Worm (Caenorhabditis elegans): ENCODE data around the gene F54B11.11.

Gene F54B11.11

ce11 chrX:13578483-13578882 lies at the start of gene F54B11.11:
Gene F54B11.11 (plus strand): TSS chrX:13578783.
- no peak for TF ChIP-seq unc-62 (GFP tag; optimal IDR thresholded peaks at IDR 0.05)

- no peak for TF ChIP-seq unc-62 (GFP tag; optimal IDR thresholded peaks at IDR 0.05)
Observed at ce11 chrX:13530015-13530778, 48.4 kb upstream of the F54B11.11 start.

- no peak for TF ChIP-seq unc-62 (GFP tag; optimal IDR thresholded peaks at IDR 0.05)
Observed at ce11 chrX:13532424-13533309, 45.9 kb upstream of the F54B11.11 start, which contains the start of gene acr-12. Gene acr-12 (plus strand): TSS chrX:13532853.

- TF ChIP-seq unc-62 (GFP tag; optimal IDR thresholded peaks at IDR 0.05) = no peak
Observed at ce11 chrX:13536759-13537158, 41.8 kb upstream of the F54B11.11 start, which contains the start of gene R01E6.5. Gene R01E6.5 (plus strand): TSS chrX:13537059.

- TF ChIP-seq unc-62 (GFP tag; optimal IDR thresholded peaks at IDR 0.05) = no peak
Observed at ce11 chrX:13539701-13540100, 38.9 kb upstream of the F54B11.11 start.

ce11 chrX:13541335-13541734 lies 37.2 kb upstream of the F54B11.11 start:
- no peak for TF ChIP-seq unc-62 (GFP tag; optimal IDR thresholded peaks at IDR 0.05)

ce11 chrX:13542236-13542635 lies 36.3 kb upstream of the F54B11.11 start, which contains the start of gene cah-4:
Gene cah-4 (plus strand): TSS chrX:13542574.
- TF ChIP-seq unc-62 (GFP tag; optimal IDR thresholded peaks at IDR 0.05) = no peak

ce11 chrX:13542757-13543156 lies 35.8 kb upstream of the F54B11.11 start:
- no peak for TF ChIP-seq unc-62 (GFP tag; optimal IDR thresholded peaks at IDR 0.05)

- no peak for TF ChIP-seq unc-62 (GFP tag; optimal IDR thresholded peaks at IDR 0.05)
Observed at ce11 chrX:13543350-13543749, 35.2 kb upstream of the F54B11.11 start.

- TF ChIP-seq unc-62 (GFP tag; optimal IDR thresholded peaks at IDR 0.05) = no peak
Observed at ce11 chrX:13544544-13545021, 34.0 kb upstream of the F54B11.11 start.

ce11 chrX:13550890-13551289 lies 27.7 kb upstream of the F54B11.11 start, which contains the start of gene odr-1:
Gene odr-1 (minus strand): TSS chrX:13550990.
- no peak for TF ChIP-seq unc-62 (GFP tag; optimal IDR thresholded peaks at IDR 0.05)

- no peak for TF ChIP-seq unc-62 (GFP tag; optimal IDR thresholded peaks at IDR 0.05)
Observed at ce11 chrX:13555098-13555497, 23.5 kb upstream of the F54B11.11 start.

ce11 chrX:13556066-13556465 lies 22.5 kb upstream of the F54B11.11 start, which contains the start of gene glb-20:
Gene glb-20 (minus strand): TSS chrX:13556166.
- TF ChIP-seq unc-62 (GFP tag; optimal IDR thresholded peaks at IDR 0.05) = no peak

ce11 chrX:13558667-13559066 lies 19.9 kb upstream of the F54B11.11 start:
- TF ChIP-seq unc-62 (GFP tag; optimal IDR thresholded peaks at IDR 0.05) = no peak

- no peak for TF ChIP-seq unc-62 (GFP tag; optimal IDR thresholded peaks at IDR 0.05)
Observed at ce11 chrX:13561954-13562353, 16.6 kb upstream of the F54B11.11 start.

ce11 chrX:13566436-13566835 lies 12.1 kb upstream of the F54B11.11 start, which contains the start of gene R01E6.2:
Gene R01E6.2 (minus strand): TSS chrX:13566536.
- TF ChIP-seq unc-62 (GFP tag; optimal IDR thresholded peaks at IDR 0.05) = no peak

Data from whole organism, dauer.